Fruit fly (Drosophila melanogaster) whole organism, embryonic: ENCODE results near the gene PIP4K.

Source experiments
- Bdp1 ChIP-seq: fragments of 200-800 bp; sonication (Bioruptor generic); optimal IDR thresholded peaks from 3 replicates; lab custom pipeline; 2016; ENCODE audit warnings: missing biosample characterization, missing genetic modification characterization
- BtbVII ChIP-seq: fragments of 200-800 bp; sonication (Bioruptor generic); optimal IDR thresholded peaks from 3 replicates; lab custom pipeline; 2017; ENCODE audit warnings: missing biosample characterization, mild to moderate bottlenecking, missing genetic modification characterization
- CG10274 ChIP-seq: fragments of 200-800 bp; sonication (Bioruptor generic); optimal IDR thresholded peaks from 3 replicates; lab custom pipeline; 2017; ENCODE audit warnings: missing biosample characterization, mild to moderate bottlenecking, missing genetic modification characterization
- CG11723 ChIP-seq: fragments of 200-800 bp; sonication (Bioruptor generic); optimal IDR thresholded peaks from 2 replicates; lab custom pipeline; 2017; ENCODE audit warnings: missing biosample characterization, mild to moderate bottlenecking, missing genetic modification characterization
- CG12744 ChIP-seq: fragments of 200-800 bp; sonication (Bioruptor generic); optimal IDR thresholded peaks from 2 replicates; lab custom pipeline; 2016; ENCODE audit warnings: missing biosample characterization, missing genetic modification characterization
- CG17328 ChIP-seq: fragments of 200-800 bp; sonication (Bioruptor generic); IDR thresholded peaks from 2 replicates; pipeline ENCODE4 v1.3.6; 2022; ENCODE audit warnings: missing biosample characterization, missing genetic modification characterization
- CG17802 ChIP-seq: fragments of 200-800 bp; sonication (Bioruptor generic); optimal IDR thresholded peaks from 2 replicates; lab custom pipeline; 2018; ENCODE audit warnings: missing biosample characterization, mild to moderate bottlenecking, missing genetic modification characterization, moderate library complexity
- CG2116 ChIP-seq: fragments of 200-800 bp; sonication (Bioruptor generic); optimal IDR thresholded peaks from 3 replicates; lab custom pipeline; 2018; ENCODE audit warnings: missing biosample characterization, mild to moderate bottlenecking, missing genetic modification characterization
- CG30020 ChIP-seq: fragments of 200-800 bp; optimal IDR thresholded peaks from 2 replicates; lab custom pipeline; 2019; ENCODE audit warnings: missing biosample characterization, mild to moderate bottlenecking, missing genetic modification characterization, moderate library complexity
- CG7928 ChIP-seq: fragments of 200-800 bp; sonication (Bioruptor generic); optimal IDR thresholded peaks from 2 replicates; lab custom pipeline; 2017; ENCODE audit warnings: missing biosample characterization, mild to moderate bottlenecking, missing genetic modification characterization
- CG8290 ChIP-seq, 3 experiments: fragments of 200-800 bp; sonication (Bioruptor generic); optimal IDR thresholded peaks; 2 replicates each; lab custom pipeline; 2016 to 2019; ENCODE audit warnings: missing biosample characterization in 3 of 3, missing genetic modification characterization in 3 of 3, mild to moderate bottlenecking in 2 of 3, moderate library complexity in 1 of 3
- Deaf1 ChIP-seq: fragments of 200-800 bp; optimal IDR thresholded peaks from 3 replicates; lab custom pipeline; 2019; ENCODE audit warnings: missing biosample characterization, mild to moderate bottlenecking, missing genetic modification characterization, moderate library complexity
- Elba2 ChIP-seq: fragments of 200-800 bp; sonication (Bioruptor generic); optimal IDR thresholded peaks from 3 replicates; lab custom pipeline; 2016; ENCODE audit warnings: missing biosample characterization, missing genetic modification characterization
- HLHmδ ChIP-seq: fragments of 200-800 bp; sonication (Bioruptor generic); optimal IDR thresholded peaks from 2 replicates; lab custom pipeline; 2018; ENCODE audit warnings: missing biosample characterization, mild to moderate bottlenecking, missing genetic modification characterization, moderate library complexity
- caup ChIP-seq: fragments of 200-800 bp; sonication (Bioruptor generic); optimal IDR thresholded peaks from 3 replicates; lab custom pipeline; 2017; ENCODE audit warnings: missing biosample characterization, mild to moderate bottlenecking, missing genetic modification characterization, moderate library complexity; ENCODE audit not compliant: severe bottlenecking
- dysf ChIP-seq: fragments of 200-800 bp; sonication (Bioruptor generic); IDR thresholded peaks from 3 replicates; pipeline ENCODE4 v1.3.6; 2022; ENCODE audit warnings: missing biosample characterization, missing genetic modification characterization
- eve ChIP-seq, 2 experiments: fragments of >200 bp; optimal IDR thresholded peaks; 2 replicates each; lab custom pipeline; 2017; ENCODE audit warnings: missing biosample characterization in 2 of 2, missing genetic modification characterization in 2 of 2
- gem ChIP-seq: fragments of 200-800 bp; sonication (Bioruptor generic); optimal IDR thresholded peaks from 2 replicates; lab custom pipeline; 2019; ENCODE audit warnings: missing biosample characterization, mild to moderate bottlenecking, missing genetic modification characterization, moderate library complexity
- gfzf ChIP-seq: fragments of 200-800 bp; sonication (Bioruptor generic); optimal IDR thresholded peaks from 2 replicates; lab custom pipeline; 2016; ENCODE audit warnings: missing biosample characterization, mild to moderate bottlenecking, missing genetic modification characterization, moderate library complexity
- hkb ChIP-seq, 2 experiments: fragments of 200-800 bp in 1 of 2; fragments of >200 bp in 1 of 2; sonication (Bioruptor generic) in 1 of 2; IDR thresholded peaks in 1 of 2; optimal IDR thresholded peaks in 1 of 2; 2 replicates each; pipeline versions ENCODE4 v1.3.6 to Lab custom; 2017 to 2022; ENCODE audit warnings: missing biosample characterization in 1 of 2, missing genetic modification characterization in 1 of 2
- peb ChIP-seq: fragments of 200-800 bp; sonication (Bioruptor generic); IDR thresholded peaks from 2 replicates; pipeline ENCODE4 v1.3.6; 2022; ENCODE audit warnings: missing biosample characterization, missing genetic modification characterization
- sens ChIP-seq: fragments of 200-800 bp; sonication (Bioruptor generic); peaks from one replicate; lab custom pipeline; 2016; ENCODE audit warnings: missing biosample characterization, missing genetic modification characterization
- sqz ChIP-seq: fragments of 200-800 bp; sonication (Bioruptor generic); optimal IDR thresholded peaks from 3 replicates; lab custom pipeline; 2018; ENCODE audit warnings: missing biosample characterization, mild to moderate bottlenecking, missing genetic modification characterization
- tin ChIP-seq: fragments of 200-800 bp; sonication (Bioruptor generic); optimal IDR thresholded peaks from 3 replicates; lab custom pipeline; 2016; ENCODE audit warnings: missing biosample characterization, missing genetic modification characterization
- vnd ChIP-seq: fragments of 200-800 bp; sonication (Bioruptor generic); IDR thresholded peaks from 3 replicates; pipeline ENCODE4 v1.3.6; 2022; ENCODE audit warnings: missing biosample characterization, missing genetic modification characterization; ENCODE audit not compliant: partially characterized antibody
- wor ChIP-seq: fragments of 200-800 bp; sonication (Bioruptor generic); IDR thresholded peaks from 2 replicates; pipeline ENCODE4 v1.3.6; 2022; ENCODE audit warnings: missing biosample characterization, missing genetic modification characterization

Gene PIP4K

DNA sequence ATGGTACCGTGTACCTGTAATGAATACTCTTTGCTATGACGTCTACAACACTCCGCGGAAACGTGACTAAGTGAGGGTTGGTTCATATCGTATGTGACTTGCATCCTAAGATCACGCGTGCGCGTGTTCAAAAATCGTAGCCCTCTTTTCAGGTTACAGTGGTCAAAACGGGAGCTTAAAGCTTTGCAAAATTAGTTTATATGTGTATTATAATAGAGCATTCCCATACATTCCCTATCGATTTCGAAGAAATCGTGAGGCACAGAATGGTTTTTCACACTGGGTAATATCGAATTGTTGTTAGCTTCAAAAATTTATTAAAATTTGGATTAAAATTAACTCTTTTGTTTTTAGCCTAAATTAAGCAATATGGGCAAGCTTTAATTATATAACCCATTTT lies 50.2 kb downstream of the PIP4K start (continued):
- no peak for TF ChIP-seq HLHmδ (GFP tag; lab: Kevin White, UChicago)
- peak; percentile 80 for TF ChIP-seq sens (GFP tag; lab: Kevin White, UChicago)
- TF ChIP-seq Bdp1 (GFP tag; lab: Kevin White, UChicago), result no peak
- TF ChIP-seq vnd (GFP tag; lab: Robert Waterston, UW), result 0 out of 3 replicates have a peak, but pooled peaks have one; percentile 43
- TF ChIP-seq CG8290 (GFP tag; optimal IDR thresholded peaks at IDR 0.05; lab: Kevin White, UChicago), result peak; percentile 87
- TF ChIP-seq CG8290 (tag; optimal IDR thresholded peaks at IDR 0.05; lab: Kevin White, UChicago), result peak; percentile 69 to 75
- no peak for TF ChIP-seq CG7928
- no peak for TF ChIP-seq tin (GFP tag; lab: Kevin White, UChicago)
- TF ChIP-seq, all 482 proteins: peak for 57

DNA sequence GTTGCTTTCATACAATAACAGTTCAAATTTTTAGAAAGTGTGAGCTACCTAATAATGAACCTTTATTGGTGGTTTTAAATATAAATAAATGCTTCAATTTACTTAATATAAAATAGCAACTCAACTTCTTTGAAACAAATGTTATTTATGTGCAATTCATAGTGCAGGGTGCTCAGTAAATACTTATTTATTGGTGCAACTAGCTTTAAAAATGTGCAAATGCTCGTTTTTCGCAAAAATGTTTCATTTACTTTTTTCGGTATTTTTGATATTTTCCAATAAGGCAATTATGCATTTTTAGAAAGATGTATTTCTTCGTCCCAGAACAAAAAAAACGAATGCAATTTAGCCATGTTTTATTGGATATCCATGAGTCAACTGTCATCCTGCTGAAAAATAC lies 51.9 kb downstream of the PIP4K start:
- TF ChIP-seq CG10274 (no peak), CG17802 (tag; lab: Kevin White, UChicago) (peak; percentile 37), sqz (GFP tag; lab: Kevin White, UChicago) (no peak), peb (no peak), wor (no peak), CG17328 (GFP tag; lab: Robert Waterston, UW) (no peak), Elba2 (peak; percentile 47), hkb (optimal IDR thresholded peaks at IDR 0.05; lab: Kevin White, UChicago) (no peak), hkb (GFP tag; IDR thresholded peaks at IDR 0.05; lab: Robert Waterston, UW) (no peak), Deaf1 (tag; lab: Kevin White, UChicago) (no peak), gem (tag; lab: Kevin White, UChicago) (no peak), BtbVII (GFP tag; lab: Kevin White, UChicago) (no peak), eve (GFP tag; optimal IDR thresholded peaks at IDR 0.05; lab: Kevin White, UChicago) (peak in 1 of 2 experiments; percentile 26), CG30020 (tag; lab: Kevin White, UChicago) (peak; percentile 91), caup (no peak), CG12744 (GFP tag; lab: Kevin White, UChicago) (no peak), CG11723 (GFP tag; lab: Kevin White, UChicago) (peak; percentile 1), CG2116 (GFP tag; lab: Kevin White, UChicago) (no peak), gfzf (GFP tag; lab: Kevin White, UChicago) (peak; percentile 17), dysf (no peak)
